Fruit fly (Drosophila melanogaster): ENCODE data around the gene sno.

- TF ChIP-seq Hr96 (GFP tag; optimal IDR thresholded peaks at IDR 0.05) (no peak), toe (GFP tag; optimal IDR thresholded peaks at IDR 0.05) (no peak), Mnt (GFP tag; optimal IDR thresholded peaks at IDR 0.05) (no peak), bab1 (GFP tag; optimal IDR thresholded peaks at IDR 0.05) (no peak), CG5204 (GFP tag; optimal IDR thresholded peaks at IDR 0.05) (no peak), kay (GFP tag; ENCODE audit: borderline replicate concordance) (no peak), CG1620 (GFP tag; optimal IDR thresholded peaks at IDR 0.05) (no peak), CG11617 (GFP tag; optimal IDR thresholded peaks at IDR 0.05) (no peak), Crg-1 (GFP tag; optimal IDR thresholded peaks at IDR 0.05) (no peak)
Observed at dm6 chrX:13247789-13248188, 36.3 kb upstream of the sno start.

Measured in whole organism, adult.